Fruit fly (Drosophila melanogaster) whole organism, prepupa: Measurements from ENCODE around the gene CG8379.

ENCODE experiments used
- CG11902 ChIP-seq: fragments of 200-800 bp; sonication (Bioruptor generic); optimal IDR thresholded peaks from 3 replicates; lab custom pipeline; 2016; ENCODE audit warnings: missing biosample characterization, missing genetic modification characterization
- CG16779 ChIP-seq: fragments of 200-800 bp; sonication (Bioruptor generic); optimal IDR thresholded peaks from 3 replicates; lab custom pipeline; 2017; ENCODE audit warnings: missing biosample characterization, mild to moderate bottlenecking, missing genetic modification characterization
- Eip93F ChIP-seq: fragments of 200-800 bp; sonication (Bioruptor generic); optimal IDR thresholded peaks from 2 replicates; lab custom pipeline; 2016; ENCODE audit warnings: missing biosample characterization, mild to moderate bottlenecking, missing genetic modification characterization
- Hr39 ChIP-seq: fragments of 200-800 bp; sonication (Bioruptor generic); optimal IDR thresholded peaks from 2 replicates; lab custom pipeline; 2016; ENCODE audit warnings: missing biosample characterization, missing genetic modification characterization
- acj6 ChIP-seq: fragments of 200-800 bp; sonication (Bioruptor generic); optimal IDR thresholded peaks from 3 replicates; lab custom pipeline; 2016; ENCODE audit warnings: missing biosample characterization, missing genetic modification characterization
- net ChIP-seq: fragments of 200-800 bp; sonication (Bioruptor generic); optimal IDR thresholded peaks from 3 replicates; lab custom pipeline; 2016; ENCODE audit warnings: missing biosample characterization, missing genetic modification characterization

- TF ChIP-seq net (GFP tag; lab: Kevin White, UChicago) (no peak), acj6 (GFP tag; lab: Kevin White, UChicago) (no peak), Hr39 (GFP tag; lab: Kevin White, UChicago) (no peak), CG16779 (tag; lab: Kevin White, UChicago) (no peak), Eip93F (GFP tag; lab: Kevin White, UChicago) (no peak), CG11902 (no peak)
Measured at dm6 chr3R:8856242-8856641, 32.0 kb downstream of the CG8379 start.
